Worm (Caenorhabditis elegans) whole organism, L4 larva: ENCODE results near the gene twnk-1.

ENCODE experiments used
- F26F4.8 ChIP-seq: fragments of 200-800 bp; sonication (Bioruptor generic); conservative IDR thresholded peaks from 2 replicates; pipeline ENCODE4 v1.3.6; 2022; ENCODE audit warnings: missing genetic modification characterization, missing compliant biosample characterization
- Y75B8A.6 ChIP-seq: fragments of 200-800 bp; sonication (Bioruptor generic); IDR thresholded peaks from 2 replicates; pipeline ENCODE4 v1.3.6; 2022; ENCODE audit warnings: missing genetic modification reagents, missing genetic modification characterization, missing compliant biosample characterization
- aha-1 ChIP-seq: fragments of 150-350 bp; peaks from one replicate; lab custom pipeline; 2014; ENCODE audit warnings: missing biosample characterization, missing genetic modification characterization
- aly-2 ChIP-seq: sonication (generic microtip); optimal IDR thresholded peaks from 2 replicates; lab custom pipeline; 2018; ENCODE audit warnings: missing biosample characterization, missing genetic modification characterization
- ceh-32 ChIP-seq: sonication (generic microtip); optimal IDR thresholded peaks from 2 replicates; lab custom pipeline; 2016; ENCODE audit warnings: mild to moderate bottlenecking, missing genetic modification characterization, missing compliant biosample characterization; ENCODE audit not compliant: poor library complexity
- ces-1 ChIP-seq: fragments of 150-350 bp; sonication (generic microtip); optimal IDR thresholded peaks from 4 replicates; lab custom pipeline; 2014; ENCODE audit warnings: missing biosample characterization, missing genetic modification reagents, missing genetic modification characterization
- ctbp-1 ChIP-seq: fragments of 200-800 bp; sonication (Bioruptor generic); IDR thresholded peaks from 2 replicates; pipeline ENCODE4 v1.3.6; 2022; ENCODE audit warnings: missing genetic modification reagents, missing genetic modification characterization, missing compliant biosample characterization
- daf-19 ChIP-seq: fragments of 200-800 bp; sonication (Bioruptor generic); conservative IDR thresholded peaks from 2 replicates; pipeline ENCODE4 v1.3.6; 2022; ENCODE audit warnings: missing genetic modification characterization, missing compliant biosample characterization
- dmd-9 ChIP-seq: fragments of 200-800 bp; sonication (Bioruptor generic); IDR thresholded peaks from 2 replicates; pipeline ENCODE4 v1.3.6; 2022; ENCODE audit warnings: missing genetic modification reagents, missing genetic modification characterization, missing compliant biosample characterization
- dve-1 ChIP-seq: sonication (generic microtip); optimal IDR thresholded peaks from 2 replicates; lab custom pipeline; 2017; ENCODE audit warnings: antibody characterized with exemption, mild to moderate bottlenecking, missing genetic modification characterization, missing compliant biosample characterization; ENCODE audit not compliant: insufficient read depth
- fkh-10 ChIP-seq: fragments of 150-350 bp; optimal IDR thresholded peaks from 2 replicates; lab custom pipeline; 2014; ENCODE audit warnings: missing biosample characterization, missing genetic modification reagents, missing genetic modification characterization
- hlh-11 ChIP-seq: fragments of 200-800 bp; sonication (Bioruptor generic); optimal IDR thresholded peaks from 2 replicates; lab custom pipeline; 2018; ENCODE audit warnings: mild to moderate bottlenecking, missing genetic modification characterization, missing compliant biosample characterization
- hlh-30 ChIP-seq: sonication (generic microtip); optimal IDR thresholded peaks from 2 replicates; lab custom pipeline; 2017; ENCODE audit warnings: antibody characterized with exemption, mild to moderate bottlenecking, missing genetic modification characterization, missing compliant biosample characterization; ENCODE audit not compliant: insufficient read depth
- jun-1 ChIP-seq: fragments of 150-350 bp; optimal IDR thresholded peaks from 2 replicates; lab custom pipeline; 2014; ENCODE audit warnings: missing biosample characterization, missing genetic modification reagents, missing genetic modification characterization
- lin-15B ChIP-seq: fragments of 150-350 bp; sonication (generic microtip); optimal IDR thresholded peaks from 3 replicates; lab custom pipeline; 2014; ENCODE audit warnings: missing biosample characterization, missing genetic modification characterization
- lin-38 ChIP-seq: fragments of 200-800 bp; sonication (Bioruptor generic); IDR thresholded peaks from 2 replicates; pipeline ENCODE4 v1.3.6; 2022; ENCODE audit warnings: missing genetic modification reagents, missing genetic modification characterization, missing compliant biosample characterization
- lin-39 ChIP-seq: fragments of 150-350 bp; optimal IDR thresholded peaks from 2 replicates; lab custom pipeline; 2014; ENCODE audit warnings: missing biosample characterization, missing genetic modification reagents, missing genetic modification characterization
- lsy-2 ChIP-seq, 2 experiments: fragments of 150-350 bp in 1 of 2; sonication (generic microtip) in 1 of 2; optimal IDR thresholded peaks; 2 replicates each; lab custom pipeline; 2014 to 2017; ENCODE audit warnings: missing biosample characterization in 2 of 2, missing genetic modification characterization in 2 of 2
- madf-9 ChIP-seq: fragments of 200-800 bp; sonication (Bioruptor generic); conservative IDR thresholded peaks from 2 replicates; pipeline ENCODE4 v1.3.6; 2022; ENCODE audit warnings: missing genetic modification reagents, missing genetic modification characterization, missing compliant biosample characterization
- mdt-29 ChIP-seq: fragments of 200-800 bp; sonication (Bioruptor generic); IDR thresholded peaks from 2 replicates; pipeline ENCODE4 v1.3.6; 2022; ENCODE audit warnings: missing genetic modification reagents, missing genetic modification characterization, missing compliant biosample characterization
- mxl-2 ChIP-seq: fragments of 200-800 bp; sonication (Bioruptor generic); conservative IDR thresholded peaks from 2 replicates; pipeline ENCODE4 v1.3.6; 2022; ENCODE audit warnings: missing genetic modification reagents, missing genetic modification characterization, missing compliant biosample characterization
- nhr-11 ChIP-seq: fragments of 150-350 bp; optimal IDR thresholded peaks from 2 replicates; lab custom pipeline; 2014; ENCODE audit warnings: missing biosample characterization, missing genetic modification characterization
- nhr-42 ChIP-seq: fragments of 200-800 bp; sonication (Bioruptor generic); IDR thresholded peaks from 2 replicates; pipeline ENCODE4 v1.3.6; 2022; ENCODE audit warnings: missing genetic modification characterization, missing compliant biosample characterization
- nhr-77 ChIP-seq: fragments of 150-350 bp; optimal IDR thresholded peaks from 2 replicates; lab custom pipeline; 2014; ENCODE audit warnings: missing biosample characterization, missing genetic modification characterization
- pqm-1 ChIP-seq: sonication (generic microtip); optimal IDR thresholded peaks from 2 replicates; lab custom pipeline; 2017; ENCODE audit warnings: missing biosample characterization, missing genetic modification characterization
- sdz-12 ChIP-seq: fragments of 200-800 bp; sonication (Bioruptor generic); optimal IDR thresholded peaks from 2 replicates; lab custom pipeline; 2018; ENCODE audit warnings: mild to moderate bottlenecking, missing genetic modification characterization, missing compliant biosample characterization
- snpc-1.2 ChIP-seq: fragments of 200-800 bp; sonication (Bioruptor generic); IDR thresholded peaks from 2 replicates; pipeline ENCODE4 v1.3.6; 2022; ENCODE audit warnings: missing genetic modification reagents, missing genetic modification characterization, missing compliant biosample characterization
- snpc-4 ChIP-seq: fragments of 150-350 bp; optimal IDR thresholded peaks from 2 replicates; lab custom pipeline; 2014; ENCODE audit warnings: missing biosample characterization, missing genetic modification characterization
- tra-1 ChIP-seq: fragments of 200-800 bp; sonication (Bioruptor generic); IDR thresholded peaks from 2 replicates; pipeline ENCODE4 v1.3.6; 2022; ENCODE audit warnings: missing genetic modification reagents, missing genetic modification characterization, missing compliant biosample characterization
- unc-62 ChIP-seq, 3 experiments: fragments of 150-350 bp in 1 of 3; sonication (generic microtip); optimal IDR thresholded peaks in 2 of 3; peaks in 1 of 3; 1 replicate in 1 of 3; 2 replicates in 2 of 3; lab custom pipeline; 2014 to 2017; ENCODE audit warnings: missing biosample characterization in 3 of 3, missing genetic modification characterization in 3 of 3, missing genetic modification reagents in 3 of 3, missing genotype in 1 of 3
- vab-7 ChIP-seq: fragments of 200-800 bp; sonication (Bioruptor generic); IDR thresholded peaks from 2 replicates; pipeline ENCODE4 v1.3.6; 2022; ENCODE audit warnings: missing genetic modification reagents, missing genetic modification characterization, missing compliant biosample characterization
- zfp-3 ChIP-seq: fragments of 200-800 bp; sonication (Bioruptor generic); conservative IDR thresholded peaks from 2 replicates; pipeline ENCODE4 v1.3.6; 2022; ENCODE audit warnings: missing genetic modification reagents, missing genetic modification characterization, missing compliant biosample characterization

twnk-1 gene

DNA sequence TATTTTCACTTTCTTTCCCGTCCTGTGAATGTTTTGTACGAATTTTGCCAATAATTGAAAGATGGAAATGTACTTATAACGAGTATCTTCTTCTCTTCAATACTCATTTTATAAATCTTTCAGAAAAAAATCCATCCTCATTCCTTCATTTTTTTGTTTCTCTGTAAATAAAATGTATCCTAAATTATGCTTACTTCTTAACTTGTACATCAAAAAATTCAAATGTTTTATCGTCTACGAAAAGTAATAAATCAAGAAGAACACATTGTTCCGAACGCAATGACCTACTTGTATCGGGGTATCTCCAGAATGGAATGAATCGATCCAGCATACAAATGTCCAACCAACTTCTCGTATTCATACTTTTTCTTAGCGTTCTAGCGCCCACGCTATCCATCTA lies 4.8 kb upstream of the twnk-1 start, which contains the start of gene F46G11.6:
Gene F46G11.6, plus strand, starts transcription at position 301 of the 400 bp plus-strand sequence.
- no peak for TF ChIP-seq snpc-4 (tag; lab: Kevin White, UChicago)
- no peak for TF ChIP-seq ceh-32
- no peak for TF ChIP-seq jun-1
- TF ChIP-seq lin-15B (tag; lab: Kevin White, UChicago), result no peak
- no peak for TF ChIP-seq lin-39 (tag; lab: Kevin White, UChicago)
- no peak for TF ChIP-seq F26F4.8
- TF ChIP-seq aly-2 (tag; lab: Kevin White, UChicago), result no peak
- no peak for TF ChIP-seq lin-38 (GFP tag; lab: Robert Waterston, UW)
- no peak for TF ChIP-seq tra-1
- no peak for TF ChIP-seq Y75B8A.6 (GFP tag; lab: Robert Waterston, UW)
- TF ChIP-seq snpc-1.2 (GFP tag; lab: Robert Waterston, UW), result no peak
- no peak for TF ChIP-seq dve-1 (tag; lab: Kevin White, UChicago)
- TF ChIP-seq, all 104 proteins: peak for 0

DNA sequence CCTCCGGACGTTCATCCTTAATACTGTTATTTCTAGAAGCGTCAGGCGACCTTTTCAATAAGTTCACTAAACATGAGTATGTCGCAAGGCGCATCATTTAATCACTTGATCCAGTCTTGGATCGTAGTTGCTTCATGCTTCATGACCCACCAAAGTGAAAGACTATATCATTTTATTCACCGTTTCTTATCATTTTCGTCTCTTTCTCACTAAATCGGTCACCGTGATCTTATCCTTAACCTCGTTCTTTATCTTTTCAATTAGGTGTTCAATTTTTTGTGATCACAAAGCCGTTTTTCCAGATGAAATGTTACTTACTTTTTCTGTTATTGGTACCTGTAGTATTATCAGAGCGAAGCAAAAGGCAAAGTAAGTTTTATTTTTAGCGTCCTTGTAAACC lies 3.2 kb upstream of the twnk-1 start, which contains the start of gene F46G11.2:
Gene F46G11.2, plus strand, starts transcription at position 301 of the 400 bp plus-strand sequence.
- TF ChIP-seq daf-19 (GFP tag; lab: Robert Waterston, UW), result no peak
- TF ChIP-seq hlh-30 (tag; lab: Kevin White, UChicago), result peak; percentile 12

DNA sequence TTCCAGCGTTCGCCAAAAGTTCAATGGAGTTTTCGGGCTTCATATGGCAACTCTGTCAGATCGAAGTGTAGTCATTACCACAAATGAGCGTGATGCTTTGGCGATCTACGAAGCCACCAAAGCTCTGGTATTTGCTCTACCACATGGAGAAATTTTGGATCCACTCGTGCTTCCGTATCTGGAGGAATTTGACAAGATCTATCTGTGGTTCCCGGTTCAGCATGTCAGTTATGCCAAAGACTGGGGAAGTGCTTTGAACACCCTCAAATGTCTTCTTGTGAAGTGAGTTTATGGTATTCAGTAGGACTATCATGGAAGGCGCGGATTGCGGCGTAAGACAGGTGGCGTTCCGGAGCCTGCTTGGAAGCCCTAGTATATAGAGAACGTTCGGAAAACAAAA lies 3.4 kb downstream of the twnk-1 start:
- TF ChIP-seq aha-1 (tag; lab: Kevin White, UChicago) (peak; percentile 96), madf-9 (GFP tag; lab: Robert Waterston, UW) (no peak)

DNA sequence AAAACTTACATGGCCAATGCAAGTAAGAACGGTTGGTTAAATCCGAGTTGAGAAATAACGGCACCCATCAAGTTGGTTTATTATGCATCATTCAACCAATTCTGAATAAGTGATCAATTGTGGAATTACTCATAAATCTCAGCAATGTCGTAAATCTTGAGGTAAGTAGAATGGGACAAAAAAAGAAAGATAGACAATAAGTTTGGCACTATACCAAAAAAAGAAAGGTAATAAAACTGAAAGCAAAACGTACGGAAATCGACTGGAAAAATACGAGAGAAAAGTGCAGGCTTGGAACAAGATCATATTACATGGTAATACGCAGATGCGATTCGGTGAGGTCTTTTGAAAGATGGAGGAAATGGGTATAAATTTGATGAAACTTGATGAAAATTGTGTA lies 7.7 kb downstream of the twnk-1 start, which contains the start of gene F46G11.4:
Gene F46G11.4, minus strand, starts transcription at position 101 of the 400 bp plus-strand sequence.
- TF ChIP-seq dve-1 (tag; lab: Kevin White, UChicago), result no peak
- no peak for TF ChIP-seq nhr-42 (GFP tag; lab: Robert Waterston, UW)
- no peak for TF ChIP-seq pqm-1
- peak in 1 of 2 experiments; percentile 85 for TF ChIP-seq unc-62 (GFP tag; optimal IDR thresholded peaks at IDR 0.05 in 1 of 2; lab: Kevin White, UChicago)
- no peak for TF ChIP-seq unc-62 (tag; optimal IDR thresholded peaks at IDR 0.05; lab: Kevin White, UChicago)

DNA sequence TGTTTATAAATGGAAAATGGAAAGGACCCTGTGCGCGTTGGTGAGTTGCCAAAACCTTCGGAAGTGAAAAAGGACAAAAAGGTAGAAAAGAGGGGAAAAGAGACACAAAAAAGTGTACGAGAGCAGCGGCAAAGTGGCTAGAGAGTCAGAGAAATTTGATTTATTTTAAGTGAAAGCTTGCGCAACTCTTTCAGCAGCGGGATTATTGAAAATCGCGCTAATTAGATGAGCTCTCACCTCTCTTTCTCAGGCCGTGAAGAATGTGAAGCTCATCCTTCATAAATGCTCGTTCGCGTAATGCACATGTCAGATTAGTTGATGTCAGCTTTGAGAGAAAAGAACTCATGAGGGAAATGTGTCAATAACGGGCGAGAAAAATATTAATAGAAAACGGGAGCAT lies 8.2 kb downstream of the twnk-1 start:
- no peak for TF ChIP-seq mdt-29
- TF ChIP-seq mxl-2 (GFP tag; lab: Robert Waterston, UW), result no peak
- TF ChIP-seq hlh-11 (tag; lab: Kevin White, UChicago), result no peak
- TF ChIP-seq dmd-9, result no peak
- TF ChIP-seq sdz-12 (GFP tag; lab: Kevin White, UChicago), result no peak
- peak in 1 of 2 experiments; percentile 9 for TF ChIP-seq lsy-2 (tag; optimal IDR thresholded peaks at IDR 0.05; lab: Kevin White, UChicago)
- no peak for TF ChIP-seq vab-7
- TF ChIP-seq fkh-10 (GFP tag; lab: Kevin White, UChicago), result peak; percentile 93
- TF ChIP-seq nhr-77, result no peak
- no peak for TF ChIP-seq hlh-30 (tag; lab: Kevin White, UChicago)
- peak; percentile 72 for TF ChIP-seq ces-1 (GFP tag; lab: Kevin White, UChicago)
- TF ChIP-seq nhr-11 (tag; lab: Kevin White, UChicago), result no peak
- TF ChIP-seq Y75B8A.6 (GFP tag; lab: Robert Waterston, UW), result no peak
- TF ChIP-seq zfp-3 (GFP tag; lab: Robert Waterston, UW), result no peak
- peak; percentile 75 for TF ChIP-seq ctbp-1 (GFP tag; lab: Robert Waterston, UW)
- TF ChIP-seq unc-62 (GFP tag; optimal IDR thresholded peaks at IDR 0.05 in 1 of 2; lab: Kevin White, UChicago), result peak in 1 of 2 experiments; percentile 39
- TF ChIP-seq unc-62 (tag; optimal IDR thresholded peaks at IDR 0.05; lab: Kevin White, UChicago), result no peak
